Fruit fly (Drosophila melanogaster): Measurements from ENCODE around the gene CG33986.

Gene CG33986

dm6 chr3L:15500813-15501645 lies 24.0 kb downstream of the CG33986 start, which contains the start of gene CG7272:
CG7272 (plus strand) TSS chr3L:15500938.
- TF ChIP-seq sage (GFP tag; optimal IDR thresholded peaks at IDR 0.05) (no peak), foxo (GFP tag; optimal IDR thresholded peaks at IDR 0.05) (no peak), Mio (GFP tag; optimal IDR thresholded peaks at IDR 0.05) (no peak), psq (GFP tag; optimal IDR thresholded peaks at IDR 0.05) (no peak), sv (GFP tag; optimal IDR thresholded peaks at IDR 0.05) (no peak), fru (GFP tag; optimal IDR thresholded peaks at IDR 0.05) (no peak), Vsx2 (GFP tag; optimal IDR thresholded peaks at IDR 0.05; ENCODE audit: partially characterized antibody) (no peak), CG9705 (GFP tag; optimal IDR thresholded peaks at IDR 0.05) (no peak), Abd-B (GFP tag; optimal IDR thresholded peaks at IDR 0.05) (no peak), CrebA (GFP tag; optimal IDR thresholded peaks at IDR 0.05; ENCODE audit: borderline replicate concordance) (no peak), CG32264 (GFP tag; optimal IDR thresholded peaks at IDR 0.05) (no peak), rgr (GFP tag; optimal IDR thresholded peaks at IDR 0.05) (peak; percentile 61), Rel (GFP tag; optimal IDR thresholded peaks at IDR 0.05) (no peak), Rel (tag; optimal IDR thresholded peaks at IDR 0.05) (peak; percentile 96), Sp1 (GFP tag; optimal IDR thresholded peaks at IDR 0.05) (peak; percentile 13), GATAd (GFP tag; optimal IDR thresholded peaks at IDR 0.05) (no peak), Hr78 (GFP tag; optimal IDR thresholded peaks at IDR 0.05) (no peak), br (GFP tag; optimal IDR thresholded peaks at IDR 0.05) (peak; percentile 42), Hnf4 (GFP tag; optimal IDR thresholded peaks at IDR 0.05) (no peak), ey (GFP tag; optimal IDR thresholded peaks at IDR 0.05) (no peak), HLH106 (tag; optimal IDR thresholded peaks at IDR 0.05) (no peak), Hr83 (GFP tag; optimal IDR thresholded peaks at IDR 0.05; ENCODE audit: poor library complexity, severe bottlenecking) (peak; percentile 30), dsf (GFP tag; optimal IDR thresholded peaks at IDR 0.05; ENCODE audit: borderline replicate concordance) (no peak), pan (optimal IDR thresholded peaks at IDR 0.05) (no peak), usp (GFP tag; optimal IDR thresholded peaks at IDR 0.05) (no peak), dl (GFP tag; optimal IDR thresholded peaks at IDR 0.05; ENCODE audit: insufficient read depth in 1 of 2, partially characterized antibody in 2 of 2) (no peak), OdsH (GFP tag; optimal IDR thresholded peaks at IDR 0.05) (no peak), brk (GFP tag; optimal IDR thresholded peaks at IDR 0.05) (no peak), dmrt93B (GFP tag; optimal IDR thresholded peaks at IDR 0.05) (no peak), jim (GFP tag; optimal IDR thresholded peaks at IDR 0.05) (peak; percentile 86), tai (GFP tag; optimal IDR thresholded peaks at IDR 0.05) (no peak), Dif (GFP tag; optimal IDR thresholded peaks at IDR 0.05; ENCODE audit: partially characterized antibody) (peak; percentile 64), h (GFP tag; optimal IDR thresholded peaks at IDR 0.05) (peak; percentile 51), lola (GFP tag; optimal IDR thresholded peaks at IDR 0.05) (no peak), Myc (optimal IDR thresholded peaks at IDR 0.05) (no peak), Dfd (GFP tag; optimal IDR thresholded peaks at IDR 0.05) (no peak), Jra (GFP tag; optimal IDR thresholded peaks at IDR 0.05) (no peak), woc (GFP tag; optimal IDR thresholded peaks at IDR 0.05) (peak; percentile 29), N (GFP tag; optimal IDR thresholded peaks at IDR 0.05) (no peak)

dm6 chr3L:15498745-15499144 lies 26.3 kb downstream of the CG33986 start, which contains the start of gene CG7275:
CG7275 (plus strand) TSS chr3L:15498959.
- TF ChIP-seq Myc (optimal IDR thresholded peaks at IDR 0.05): peak; percentile 28
- TF ChIP-seq brk (GFP tag; optimal IDR thresholded peaks at IDR 0.05): peak; percentile 22
- TF ChIP-seq Jra (GFP tag; optimal IDR thresholded peaks at IDR 0.05): no peak
- TF ChIP-seq rgr (GFP tag; optimal IDR thresholded peaks at IDR 0.05): peak; percentile 44
- no peak for TF ChIP-seq N (GFP tag; optimal IDR thresholded peaks at IDR 0.05)
